Fruit fly (Drosophila melanogaster) whole organism, embryonic: ENCODE data around the gene Rh4.
A peak's percentile ranks its signal among the peaks of the same experiment; 100 is the strongest.

Source experiments
- Bgb ChIP-seq: fragments of 200-800 bp; sonication (Bioruptor generic); IDR thresholded peaks from 2 replicates; pipeline ENCODE4 v1.3.6; 2022; ENCODE audit warnings: missing biosample characterization, missing genetic modification characterization; ENCODE audit not compliant: partially characterized antibody
- Blimp-1 ChIP-seq: fragments of 200-800 bp; sonication (Bioruptor generic); optimal IDR thresholded peaks from 3 replicates; lab custom pipeline; 2018; ENCODE audit warnings: missing biosample characterization, missing genetic modification characterization, mild to moderate bottlenecking, moderate library complexity, missing genetic modification reagents
- CG10209 ChIP-seq: fragments of 200-800 bp; sonication (Bioruptor generic); optimal IDR thresholded peaks from 3 replicates; lab custom pipeline; 2017; ENCODE audit warnings: missing biosample characterization, mild to moderate bottlenecking, missing genetic modification characterization, missing genetic modification reagents
- CG10366 ChIP-seq: fragments of 200-800 bp; sonication (Bioruptor generic); IDR thresholded peaks from 2 replicates; pipeline ENCODE4 v1.3.6; 2022; ENCODE audit warnings: missing biosample characterization, missing genetic modification characterization
- CG10979 ChIP-seq: fragments of 200-800 bp; sonication (Bioruptor generic); optimal IDR thresholded peaks from 2 replicates; lab custom pipeline; 2018; ENCODE audit warnings: missing biosample characterization, mild to moderate bottlenecking, missing genetic modification characterization, moderate library complexity
- CG11504 ChIP-seq: fragments of 200-800 bp; sonication (Bioruptor generic); optimal IDR thresholded peaks from 3 replicates; lab custom pipeline; 2019; ENCODE audit warnings: missing biosample characterization, mild to moderate bottlenecking, missing genetic modification characterization, moderate library complexity
- CG14441 ChIP-seq: fragments of 200-800 bp; sonication (Bioruptor generic); IDR thresholded peaks from 2 replicates; pipeline ENCODE4 v1.3.6; 2022; ENCODE audit warnings: missing biosample characterization, missing genetic modification characterization
- CG14667 ChIP-seq: fragments of 200-800 bp; sonication (Bioruptor generic); IDR thresholded peaks from 2 replicates; pipeline ENCODE4 v1.3.6; 2022; ENCODE audit warnings: missing biosample characterization, missing genetic modification characterization
- CG15269 ChIP-seq: fragments of 200-800 bp; sonication (Bioruptor generic); optimal IDR thresholded peaks from 2 replicates; lab custom pipeline; 2018; ENCODE audit warnings: missing biosample characterization, mild to moderate bottlenecking, missing genetic modification characterization, moderate library complexity
- CG1603 ChIP-seq: fragments of 200-800 bp; sonication (Bioruptor generic); optimal IDR thresholded peaks from 2 replicates; lab custom pipeline; 2019; ENCODE audit warnings: missing biosample characterization, mild to moderate bottlenecking, missing genetic modification characterization, moderate library complexity
- CG17359 ChIP-seq: fragments of 200-800 bp; sonication (Bioruptor generic); optimal IDR thresholded peaks from 3 replicates; lab custom pipeline; 2018; ENCODE audit warnings: missing biosample characterization, mild to moderate bottlenecking, missing genetic modification characterization, moderate library complexity
- CG1792 ChIP-seq: fragments of 200-800 bp; sonication (Bioruptor generic); optimal IDR thresholded peaks from 2 replicates; lab custom pipeline; 2016; ENCODE audit warnings: missing biosample characterization, missing genetic modification characterization
- CG2120 ChIP-seq: fragments of 200-800 bp; sonication (Bioruptor generic); optimal IDR thresholded peaks from 3 replicates; lab custom pipeline; 2016; ENCODE audit warnings: missing biosample characterization, missing genetic modification characterization
- CG2678 ChIP-seq: fragments of 200-800 bp; sonication (Bioruptor generic); optimal IDR thresholded peaks from 3 replicates; lab custom pipeline; 2019; ENCODE audit warnings: missing biosample characterization, mild to moderate bottlenecking, missing genetic modification characterization, moderate library complexity
- CG31441 ChIP-seq: fragments of 200-800 bp; sonication (Bioruptor generic); IDR thresholded peaks from 2 replicates; pipeline ENCODE4 v1.3.6; 2022; ENCODE audit warnings: missing biosample characterization, missing genetic modification characterization
- CG32532 ChIP-seq: fragments of 200-800 bp; sonication (Bioruptor generic); IDR thresholded peaks from 2 replicates; pipeline ENCODE4 v1.3.6; 2022; ENCODE audit warnings: missing biosample characterization, missing genetic modification characterization
- CG32772 ChIP-seq: fragments of 200-800 bp; sonication (Bioruptor generic); IDR thresholded peaks from 2 replicates; pipeline ENCODE4 v1.3.6; 2022; ENCODE audit warnings: missing biosample characterization, missing genetic modification characterization
- CG3281 ChIP-seq: fragments of 200-800 bp; sonication (Bioruptor generic); optimal IDR thresholded peaks from 3 replicates; lab custom pipeline; 2017; ENCODE audit warnings: missing biosample characterization, mild to moderate bottlenecking, missing genetic modification characterization
- CG4707 ChIP-seq: fragments of 200-800 bp; sonication (Bioruptor generic); optimal IDR thresholded peaks from 2 replicates; lab custom pipeline; 2018; ENCODE audit warnings: missing biosample characterization, mild to moderate bottlenecking, missing genetic modification characterization, moderate library complexity
- CG6765 ChIP-seq: fragments of 200-800 bp; sonication (Bioruptor generic); optimal IDR thresholded peaks from 3 replicates; lab custom pipeline; 2017; ENCODE audit warnings: missing biosample characterization, mild to moderate bottlenecking, missing genetic modification characterization
- CG7556 ChIP-seq: fragments of 200-800 bp; sonication (Bioruptor generic); optimal IDR thresholded peaks from 2 replicates; lab custom pipeline; 2017; ENCODE audit warnings: missing biosample characterization, mild to moderate bottlenecking, missing genetic modification characterization
- CG8359 ChIP-seq: fragments of 200-800 bp; sonication (Bioruptor generic); optimal IDR thresholded peaks from 2 replicates; lab custom pipeline; 2017; ENCODE audit warnings: missing biosample characterization, mild to moderate bottlenecking, missing genetic modification characterization, borderline replicate concordance
- Drgx ChIP-seq: fragments of 200-800 bp; sonication (Bioruptor generic); IDR thresholded peaks from 2 replicates; pipeline ENCODE4 v1.3.6; 2022; ENCODE audit warnings: missing biosample characterization, missing genetic modification characterization
- Nf-YC ChIP-seq: fragments of 200-800 bp; optimal IDR thresholded peaks from 3 replicates; lab custom pipeline; 2019; ENCODE audit warnings: missing biosample characterization, mild to moderate bottlenecking, missing genetic modification characterization, moderate library complexity
- Ptx1 ChIP-seq: fragments of 200-800 bp; sonication (Bioruptor generic); IDR thresholded peaks from 2 replicates; pipeline ENCODE4 v1.3.6; 2022; ENCODE audit warnings: missing biosample characterization, missing genetic modification characterization
- Sox102F ChIP-seq: fragments of 200-800 bp; sonication (Bioruptor generic); optimal IDR thresholded peaks from 2 replicates; lab custom pipeline; 2018; ENCODE audit warnings: missing biosample characterization, mild to moderate bottlenecking, missing genetic modification characterization, moderate library complexity
- Xbp1 ChIP-seq: fragments of 200-800 bp; sonication (Bioruptor generic); optimal IDR thresholded peaks from 3 replicates; lab custom pipeline; 2016; ENCODE audit warnings: missing biosample characterization, mild to moderate bottlenecking, missing genetic modification characterization
- bowl ChIP-seq: fragments of 200-800 bp; sonication (Bioruptor generic); IDR thresholded peaks from 2 replicates; pipeline ENCODE4 v1.3.6; 2022; ENCODE audit warnings: missing biosample characterization, missing genetic modification characterization
- bsh ChIP-seq, 2 experiments: fragments of 200-800 bp; sonication (Bioruptor generic); optimal IDR thresholded peaks; 2 replicates each; lab custom pipeline; 2017 to 2018; ENCODE audit warnings: mild to moderate bottlenecking in 2 of 2, missing biosample characterization in 2 of 2, missing genetic modification characterization in 2 of 2, moderate library complexity in 1 of 2
- dmrt99B ChIP-seq: fragments of 200-800 bp; sonication (Bioruptor generic); optimal IDR thresholded peaks from 2 replicates; lab custom pipeline; 2018; ENCODE audit warnings: missing biosample characterization, mild to moderate bottlenecking, missing genetic modification characterization, moderate library complexity
- dysf ChIP-seq: fragments of 200-800 bp; sonication (Bioruptor generic); IDR thresholded peaks from 3 replicates; pipeline ENCODE4 v1.3.6; 2022; ENCODE audit warnings: missing biosample characterization, missing genetic modification characterization
- ems ChIP-seq: fragments of 200-800 bp; sonication (Bioruptor generic); optimal IDR thresholded peaks from 3 replicates; lab custom pipeline; 2016; ENCODE audit warnings: missing biosample characterization, missing genetic modification characterization
- fd102C ChIP-seq: fragments of 200-800 bp; sonication (Bioruptor generic); optimal IDR thresholded peaks from 2 replicates; lab custom pipeline; 2018; ENCODE audit warnings: missing biosample characterization, mild to moderate bottlenecking, missing genetic modification characterization, moderate library complexity
- fd64A ChIP-seq: fragments of 200-800 bp; sonication (Bioruptor generic); optimal IDR thresholded peaks from 3 replicates; lab custom pipeline; 2018; ENCODE audit warnings: missing biosample characterization, mild to moderate bottlenecking, missing genetic modification characterization
- fd96Cb ChIP-seq: fragments of 200-800 bp; sonication (Bioruptor generic); optimal IDR thresholded peaks from 2 replicates; lab custom pipeline; 2018; ENCODE audit warnings: missing biosample characterization, mild to moderate bottlenecking, missing genetic modification characterization, moderate library complexity
- gcm ChIP-seq: fragments of 200-800 bp; sonication (Bioruptor generic); optimal IDR thresholded peaks from 2 replicates; lab custom pipeline; 2019; ENCODE audit warnings: missing biosample characterization, mild to moderate bottlenecking, missing genetic modification characterization, moderate library complexity
- gem ChIP-seq: fragments of 200-800 bp; sonication (Bioruptor generic); optimal IDR thresholded peaks from 2 replicates; lab custom pipeline; 2019; ENCODE audit warnings: missing biosample characterization, mild to moderate bottlenecking, missing genetic modification characterization, moderate library complexity
- klu ChIP-seq: fragments of 200-800 bp; sonication (Bioruptor generic); IDR thresholded peaks from 2 replicates; pipeline ENCODE4 v1.3.6; 2022; ENCODE audit warnings: missing biosample characterization, missing genetic modification characterization
- lilli ChIP-seq: fragments of 200-800 bp; sonication (Bioruptor generic); optimal IDR thresholded peaks from 3 replicates; lab custom pipeline; 2016; ENCODE audit warnings: missing biosample characterization, missing genetic modification characterization
- maf-S ChIP-seq: fragments of 200-800 bp; sonication (Bioruptor generic); optimal IDR thresholded peaks from 2 replicates; lab custom pipeline; 2016; ENCODE audit warnings: missing biosample characterization, missing genetic modification characterization
- odd ChIP-seq: fragments of 200-800 bp; sonication (Bioruptor generic); optimal IDR thresholded peaks from 2 replicates; lab custom pipeline; 2017; ENCODE audit warnings: missing biosample characterization, mild to moderate bottlenecking, missing genetic modification characterization
- phol ChIP-seq: fragments of 200-800 bp; sonication (Bioruptor generic); optimal IDR thresholded peaks from 3 replicates; lab custom pipeline; 2018; ENCODE audit warnings: missing biosample characterization, mild to moderate bottlenecking, missing genetic modification characterization, moderate library complexity
- prd ChIP-seq, 3 experiments: fragments of >200 bp in 2 of 3; fragments of 200-800 bp in 1 of 3; sonication (Bioruptor generic) in 1 of 3; optimal IDR thresholded peaks in 2 of 3; IDR thresholded peaks in 1 of 3; 2 replicates in 2 of 3; 3 replicates in 1 of 3; pipeline versions ENCODE4 v1.3.6 to Lab custom; 2017 to 2022; ENCODE audit warnings: missing biosample characterization in 1 of 3, missing genetic modification characterization in 1 of 3
- row ChIP-seq: fragments of 200-800 bp; sonication (Bioruptor generic); IDR thresholded peaks from 3 replicates; pipeline ENCODE4 v1.3.6; 2022; ENCODE audit warnings: missing biosample characterization, missing genetic modification characterization
- slou ChIP-seq: fragments of 200-800 bp; sonication (Bioruptor generic); optimal IDR thresholded peaks from 3 replicates; lab custom pipeline; 2016; ENCODE audit warnings: missing biosample characterization, missing genetic modification characterization
- unpg ChIP-seq: fragments of 200-800 bp; sonication (Bioruptor generic); optimal IDR thresholded peaks from 3 replicates; lab custom pipeline; 2018; ENCODE audit warnings: missing biosample characterization, mild to moderate bottlenecking, missing genetic modification characterization, moderate library complexity
- wdn ChIP-seq: fragments of 200-800 bp; sonication (Bioruptor generic); IDR thresholded peaks from 2 replicates; pipeline ENCODE4 v1.3.6; 2022; ENCODE audit warnings: missing biosample characterization, missing genetic modification characterization
- zfh1 ChIP-seq: fragments of 200-800 bp; sonication (Bioruptor generic); IDR thresholded peaks from 3 replicates; pipeline ENCODE4 v1.3.6; 2022; ENCODE audit warnings: missing biosample characterization, missing genetic modification characterization

Gene Rh4

dm6 chr3L:16893647-16894046 is 31.3 kb upstream of the Rh4 start (continued):
- TF ChIP-seq fd64A (GFP tag; lab: Kevin White, UChicago): no peak
- TF ChIP-seq unpg: peak; percentile 15
- no peak for TF ChIP-seq klu (GFP tag; lab: Robert Waterston, UW)
- TF ChIP-seq dysf (GFP tag; lab: Robert Waterston, UW): peak; percentile 40; the same call in 1 of the 3 replicates
- TF ChIP-seq CG7556 (GFP tag; lab: Kevin White, UChicago): peak; percentile 27
- peak; percentile 5 for TF ChIP-seq CG6765 (GFP tag; lab: Kevin White, UChicago)
- TF ChIP-seq slou (GFP tag; lab: Kevin White, UChicago): no peak
- peak; percentile 26; the same call in 1 of the 2 replicates for TF ChIP-seq CG10366 (GFP tag; lab: Robert Waterston, UW)
- peak; percentile 43; the same call in 1 of the 2 replicates for TF ChIP-seq CG32532 (GFP tag; lab: Robert Waterston, UW)
- TF ChIP-seq odd (GFP tag; lab: Kevin White, UChicago): no peak
- TF ChIP-seq CG10209: peak; percentile 9
- TF ChIP-seq CG14441 (GFP tag; lab: Robert Waterston, UW): peak; percentile 35; the same call in 1 of the 2 replicates
- peak; percentile 57 for TF ChIP-seq CG2120
- TF ChIP-seq CG14667: no peak
- TF ChIP-seq lilli: peak; percentile 36
- TF ChIP-seq CG15269 (tag; lab: Kevin White, UChicago): peak; percentile 33

DNA sequence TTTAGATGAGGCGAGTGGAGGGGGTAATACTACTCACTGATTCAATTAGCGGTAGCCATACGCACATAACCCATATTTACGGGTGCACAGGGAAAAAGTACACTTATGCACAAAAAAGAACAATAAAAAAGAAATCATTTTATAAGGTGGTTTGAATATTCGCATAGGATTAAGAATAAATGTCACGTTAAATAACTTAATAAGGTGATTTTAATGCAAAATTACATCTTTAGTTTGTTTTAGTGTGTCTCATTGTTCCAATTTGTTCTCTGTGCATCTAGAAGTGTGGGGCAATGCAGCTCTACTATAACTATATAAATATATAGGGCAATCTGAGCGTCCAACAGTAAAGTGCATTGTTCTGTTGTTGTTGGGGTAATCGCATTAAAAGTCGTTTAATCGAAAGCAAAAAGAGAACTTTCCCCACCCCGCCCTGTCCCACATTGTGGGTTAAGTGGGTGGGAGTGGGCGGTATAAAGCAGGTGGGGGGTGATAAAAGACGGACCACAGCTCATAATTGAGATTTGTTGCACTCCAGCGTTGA is 30.5 kb upstream of the Rh4 start:
- TF ChIP-seq phol (tag; lab: Kevin White, UChicago): peak; percentile 14
- TF ChIP-seq CG11504 (tag; lab: Kevin White, UChicago): peak; percentile 35
- 0 out of 2 replicates have a peak, but pooled peaks have one; percentile 18 for TF ChIP-seq CG32772 (GFP tag; lab: Robert Waterston, UW)
- no peak for TF ChIP-seq maf-S (GFP tag; lab: Kevin White, UChicago)
- peak; percentile 21 for TF ChIP-seq CG2678 (tag; lab: Kevin White, UChicago)
- TF ChIP-seq prd (optimal IDR thresholded peaks at IDR 0.05; lab: Kevin White, UChicago): no peak
- peak; percentile 41; the same call in 1 of the 3 replicates for TF ChIP-seq prd (GFP tag; IDR thresholded peaks at IDR 0.05; lab: Robert Waterston, UW)
- TF ChIP-seq CG1792 (GFP tag; lab: Kevin White, UChicago): no peak
- TF ChIP-seq zfh1 (GFP tag; lab: Robert Waterston, UW): peak; percentile 26; the same call in 1 of the 3 replicates
- TF ChIP-seq Drgx: peak; percentile 63; the same call in 1 of the 2 replicates
- no peak for TF ChIP-seq Xbp1
- no peak for TF ChIP-seq Nf-YC (tag; lab: Kevin White, UChicago)
- peak; percentile 30 for TF ChIP-seq CG17359
- peak; percentile 6 for TF ChIP-seq CG8359 (GFP tag; lab: Kevin White, UChicago)
- no peak for TF ChIP-seq bowl (GFP tag; lab: Robert Waterston, UW)
- peak; percentile 24 for TF ChIP-seq fd96Cb (tag; lab: Kevin White, UChicago)
- TF ChIP-seq bsh (GFP tag; optimal IDR thresholded peaks at IDR 0.05; lab: Kevin White, UChicago): peak in 1 of 2 experiments; percentile 58
- 0 out of 2 replicates have a peak, but pooled peaks have one; percentile 9 for TF ChIP-seq Ptx1 (GFP tag; lab: Robert Waterston, UW)
- no peak for TF ChIP-seq wdn (GFP tag; lab: Robert Waterston, UW)
- no peak for TF ChIP-seq CG4707
- no peak for TF ChIP-seq fd102C (GFP tag; lab: Kevin White, UChicago)
- TF ChIP-seq CG1603 (tag; lab: Kevin White, UChicago): peak; percentile 25
- no peak for TF ChIP-seq Bgb (GFP tag; lab: Robert Waterston, UW)
- peak; percentile 37 for TF ChIP-seq Sox102F (GFP tag; lab: Kevin White, UChicago)
- TF ChIP-seq row (GFP tag; lab: Robert Waterston, UW): 0 out of 3 replicates have a peak, but pooled peaks have one; percentile 16
- no peak for TF ChIP-seq ems (GFP tag; lab: Kevin White, UChicago)
- TF ChIP-seq gcm (GFP tag; lab: Kevin White, UChicago): no peak
- peak; percentile 60 for TF ChIP-seq Blimp-1 (GFP tag; lab: Kevin White, UChicago)
- peak; percentile 35 for TF ChIP-seq dmrt99B
- TF ChIP-seq CG3281: no peak
- peak; percentile 35 for TF ChIP-seq gem (tag; lab: Kevin White, UChicago)
- TF ChIP-seq CG10979 (tag; lab: Kevin White, UChicago): peak; percentile 14
- TF ChIP-seq CG31441 (GFP tag; lab: Robert Waterston, UW): 0 out of 2 replicates have a peak, but pooled peaks have one; percentile 14
